Worm (Caenorhabditis elegans) whole organism, L1 larva: ENCODE data around the gene M02F4.1.

ENCODE experiments used
- blmp-1 ChIP-seq: fragments of 150-350 bp; optimal IDR thresholded peaks from 2 replicates; lab custom pipeline; 2014; ENCODE audit warnings: missing biosample characterization, missing genetic modification characterization
- ceh-82 ChIP-seq, 3 experiments: fragments of 150-350 bp in 1 of 3; sonication (generic microtip) in 2 of 3; optimal IDR thresholded peaks; 2 replicates each; lab custom pipeline; 2014 to 2017; ENCODE audit warnings: missing biosample characterization in 3 of 3, missing genetic modification characterization in 3 of 3
- elt-3 ChIP-seq, 6 experiments: fragments of 150-350 bp in 1 of 6; sonication (generic microtip); optimal IDR thresholded peaks; 2 replicates each; lab custom pipeline; 2017 to 2018; ENCODE audit warnings: missing biosample characterization in 6 of 6, missing genetic modification characterization in 6 of 6, inconsistent platforms in 1 of 6
- hlh-4 ChIP-seq: sonication (generic microtip); optimal IDR thresholded peaks from 2 replicates; lab custom pipeline; 2016; ENCODE audit warnings: mild to moderate bottlenecking, missing genetic modification characterization, missing compliant biosample characterization
- nhr-237 ChIP-seq: fragments of 150-350 bp; optimal IDR thresholded peaks from 2 replicates; lab custom pipeline; 2014; ENCODE audit warnings: missing biosample characterization, missing genetic modification characterization
- nhr-28 ChIP-seq: fragments of 150-350 bp; optimal IDR thresholded peaks from 2 replicates; lab custom pipeline; 2014; ENCODE audit warnings: missing biosample characterization, missing genetic modification characterization
- nhr-71 ChIP-seq: sonication (generic microtip); optimal IDR thresholded peaks from 2 replicates; lab custom pipeline; 2016; ENCODE audit warnings: mild to moderate bottlenecking, missing genetic modification characterization, moderate library complexity, missing compliant biosample characterization
- snpc-4 ChIP-seq: fragments of 150-350 bp; optimal IDR thresholded peaks from 2 replicates; lab custom pipeline; 2014; ENCODE audit warnings: missing biosample characterization, missing genetic modification characterization
- sup-37 ChIP-seq: fragments of 200-800 bp; sonication (Bioruptor generic); optimal IDR thresholded peaks from 2 replicates; lab custom pipeline; 2018; ENCODE audit warnings: mild to moderate bottlenecking, missing genetic modification characterization, missing compliant biosample characterization
- unc-30 ChIP-seq: sonication (generic microtip); optimal IDR thresholded peaks from 2 replicates; lab custom pipeline; 2017; ENCODE audit warnings: missing biosample characterization, missing genetic modification characterization
- unc-62 ChIP-seq: fragments of 150-350 bp; optimal IDR thresholded peaks from 2 replicates; lab custom pipeline; 2014; ENCODE audit warnings: missing biosample characterization, missing genetic modification reagents, missing genetic modification characterization
- ztf-11 ChIP-seq, 2 experiments: sonication (generic microtip); optimal IDR thresholded peaks; 2 replicates each; lab custom pipeline; 2016 to 2017; ENCODE audit warnings: missing genetic modification characterization in 2 of 2, missing biosample characterization in 1 of 2, missing compliant biosample characterization in 1 of 2

- TF ChIP-seq nhr-237: no peak
- TF ChIP-seq nhr-71 (tag; lab: Kevin White, UChicago): peak; percentile 33
- TF ChIP-seq ztf-11 (tag; optimal IDR thresholded peaks at IDR 0.05; lab: Kevin White, UChicago): no peak
- TF ChIP-seq unc-30 (tag; lab: Kevin White, UChicago): no peak
- TF ChIP-seq nhr-28: no peak
- TF ChIP-seq ceh-82 (tag; optimal IDR thresholded peaks at IDR 0.05; lab: Kevin White, UChicago): no peak
- no peak for TF ChIP-seq sup-37 (GFP tag; lab: Kevin White, UChicago)
- no peak for TF ChIP-seq unc-62 (GFP tag; lab: Kevin White, UChicago)
- peak; percentile 81 for TF ChIP-seq blmp-1 (tag; lab: Kevin White, UChicago)
- TF ChIP-seq hlh-4 (tag; lab: Kevin White, UChicago): no peak
- TF ChIP-seq snpc-4 (tag; lab: Kevin White, UChicago): no peak
- peak in 2 of 6 experiments; percentile 21 to 42 for TF ChIP-seq elt-3 (tag; optimal IDR thresholded peaks at IDR 0.05; lab: Kevin White, UChicago)
These were observed 3.8 kb downstream of the M02F4.1 start for ce11 chrX:3025145-3025544.
